Worm (Caenorhabditis elegans): ENCODE measurements around the gene thn-2.

ce11 chrIV:12378919-12379318, 4.1 kb upstream of the thn-2 start:
- TF ChIP-seq rnt-1 (tag; optimal IDR thresholded peaks at IDR 0.05) = no peak
- no peak for TF ChIP-seq tbx-2 (tag; optimal IDR thresholded peaks at IDR 0.05)

Measured in whole organism, late embryonic.